Fruit fly (Drosophila melanogaster): ENCODE measurements around the gene CG13284.

- TF ChIP-seq trem (tag; optimal IDR thresholded peaks at IDR 0.05): no peak
- TF ChIP-seq zf30C (GFP tag; optimal IDR thresholded peaks at IDR 0.05): no peak
- TF ChIP-seq CG5180 (GFP tag; optimal IDR thresholded peaks at IDR 0.05): no peak
- no peak for TF ChIP-seq CG2678 (tag; optimal IDR thresholded peaks at IDR 0.05)
- TF ChIP-seq fru (optimal IDR thresholded peaks at IDR 0.05): no peak
- TF ChIP-seq tap (tag; optimal IDR thresholded peaks at IDR 0.05): no peak
- no peak for TF ChIP-seq CG12659 (GFP tag; optimal IDR thresholded peaks at IDR 0.05)
- TF ChIP-seq Ets97D (GFP tag; optimal IDR thresholded peaks at IDR 0.05): no peak
- TF ChIP-seq CG4820 (GFP tag; optimal IDR thresholded peaks at IDR 0.05): no peak
- TF ChIP-seq prd (optimal IDR thresholded peaks at IDR 0.05): no peak
- TF ChIP-seq prd (GFP tag; IDR thresholded peaks at IDR 0.05): no peak
- no peak for TF ChIP-seq sim (GFP tag; IDR thresholded peaks at IDR 0.05)
These were observed 36.2 kb upstream of the CG13284 start for dm6 chr2L:16884702-16885101.
